Worm (Caenorhabditis elegans) whole organism, L1 larva: ENCODE results near the gene str-19.

Source experiments
- C34B4.2 ChIP-seq: sonication (generic microtip); optimal IDR thresholded peaks from 2 replicates; lab custom pipeline; 2017; ENCODE audit warnings: mild to moderate bottlenecking, missing genetic modification characterization, missing compliant biosample characterization
- F16B12.6 ChIP-seq: fragments of 150-350 bp; optimal IDR thresholded peaks from 2 replicates; lab custom pipeline; 2014; ENCODE audit warnings: missing biosample characterization, missing genetic modification characterization
- Y116A8C.19 ChIP-seq: sonication (generic microtip); optimal IDR thresholded peaks from 2 replicates; lab custom pipeline; 2016; ENCODE audit warnings: missing compliant biosample characterization, missing genetic modification characterization, borderline replicate concordance
- aha-1 ChIP-seq: fragments of 150-350 bp; optimal IDR thresholded peaks from 2 replicates; lab custom pipeline; 2014; ENCODE audit warnings: missing biosample characterization, missing genetic modification characterization
- alr-1 ChIP-seq: fragments of 200-800 bp; sonication (Bioruptor generic); optimal IDR thresholded peaks from 2 replicates; lab custom pipeline; 2018; ENCODE audit warnings: borderline replicate concordance, mild to moderate bottlenecking, missing genetic modification characterization, missing compliant biosample characterization
- blmp-1 ChIP-seq: fragments of 150-350 bp; optimal IDR thresholded peaks from 2 replicates; lab custom pipeline; 2014; ENCODE audit warnings: missing biosample characterization, missing genetic modification characterization
- ceh-63 ChIP-seq: fragments of 200-800 bp; sonication (Bioruptor generic); optimal IDR thresholded peaks from 2 replicates; lab custom pipeline; 2018; ENCODE audit warnings: mild to moderate bottlenecking, missing genetic modification characterization, missing compliant biosample characterization
- ceh-8 ChIP-seq: fragments of 200-800 bp; sonication (Bioruptor generic); optimal IDR thresholded peaks from 2 replicates; lab custom pipeline; 2018; ENCODE audit warnings: mild to moderate bottlenecking, missing genetic modification characterization, moderate library complexity, missing compliant biosample characterization
- ceh-82 ChIP-seq, 3 experiments: fragments of 150-350 bp in 1 of 3; sonication (generic microtip) in 2 of 3; optimal IDR thresholded peaks; 2 replicates each; lab custom pipeline; 2014 to 2017; ENCODE audit warnings: missing biosample characterization in 3 of 3, missing genetic modification characterization in 3 of 3
- ceh-88 ChIP-seq: fragments of 200-800 bp; sonication (Bioruptor generic); IDR thresholded peaks from 2 replicates; pipeline ENCODE4 v1.3.6; 2022; ENCODE audit warnings: missing genetic modification characterization, missing compliant biosample characterization
- ceh-90 ChIP-seq: sonication (generic microtip); optimal IDR thresholded peaks from 2 replicates; lab custom pipeline; 2016; ENCODE audit warnings: missing genetic modification characterization, missing compliant biosample characterization
- efl-3 ChIP-seq: fragments of 200-800 bp; sonication (Bioruptor generic); optimal IDR thresholded peaks from 2 replicates; lab custom pipeline; 2018; ENCODE audit warnings: mild to moderate bottlenecking, missing genetic modification characterization, missing compliant biosample characterization
- egl-27 ChIP-seq, 2 experiments: fragments of 150-350 bp in 1 of 2; sonication (generic microtip); optimal IDR thresholded peaks; 3 replicates each; lab custom pipeline; 2017 to 2018; ENCODE audit warnings: missing biosample characterization in 2 of 2, missing genetic modification characterization in 2 of 2, missing genetic modification reagents in 2 of 2
- elt-3 ChIP-seq, 6 experiments: fragments of 150-350 bp in 1 of 6; sonication (generic microtip); optimal IDR thresholded peaks; 2 replicates each; lab custom pipeline; 2017 to 2018; ENCODE audit warnings: missing biosample characterization in 6 of 6, missing genetic modification characterization in 6 of 6, inconsistent platforms in 1 of 6
- fkh-10 ChIP-seq: sonication (generic microtip); optimal IDR thresholded peaks from 2 replicates; lab custom pipeline; 2017; ENCODE audit warnings: missing biosample characterization, missing genetic modification reagents, missing genetic modification characterization
- fkh-8 ChIP-seq: sonication (generic microtip); optimal IDR thresholded peaks from 2 replicates; lab custom pipeline; 2016; ENCODE audit warnings: mild to moderate bottlenecking, missing genetic modification characterization, missing compliant biosample characterization
- fos-1 ChIP-seq: fragments of 150-350 bp; optimal IDR thresholded peaks from 2 replicates; lab custom pipeline; 2014; ENCODE audit warnings: missing biosample characterization, missing genetic modification characterization
- grh-1 ChIP-seq: fragments of 200-800 bp; sonication (Bioruptor generic); IDR thresholded peaks from 2 replicates; pipeline ENCODE4 v1.3.6; 2022; ENCODE audit warnings: missing genetic modification reagents, missing genetic modification characterization, missing compliant biosample characterization
- hlh-4 ChIP-seq: sonication (generic microtip); optimal IDR thresholded peaks from 2 replicates; lab custom pipeline; 2016; ENCODE audit warnings: mild to moderate bottlenecking, missing genetic modification characterization, missing compliant biosample characterization
- hpl-2 ChIP-seq: fragments of 150-350 bp; optimal IDR thresholded peaks from 2 replicates; lab custom pipeline; 2014; ENCODE audit warnings: missing biosample characterization, missing genetic modification reagents, missing genetic modification characterization
- irx-1 ChIP-seq: sonication (generic microtip); optimal IDR thresholded peaks from 2 replicates; lab custom pipeline; 2016; ENCODE audit warnings: missing genetic modification characterization, missing compliant biosample characterization
- jun-1 ChIP-seq: fragments of 150-350 bp; optimal IDR thresholded peaks from 2 replicates; lab custom pipeline; 2014; ENCODE audit warnings: missing biosample characterization, missing genetic modification reagents, missing genetic modification characterization
- lin-13 ChIP-seq: fragments of 150-350 bp; optimal IDR thresholded peaks from 2 replicates; lab custom pipeline; 2014; ENCODE audit warnings: missing biosample characterization, missing genetic modification reagents, missing genetic modification characterization
- lin-14 ChIP-seq: fragments of 200-800 bp; sonication (Bioruptor generic); optimal IDR thresholded peaks from 2 replicates; lab custom pipeline; 2018; ENCODE audit warnings: mild to moderate bottlenecking, missing genetic modification characterization, moderate library complexity, missing compliant biosample characterization
- lin-35 ChIP-seq, 2 experiments: fragments of 150-350 bp; optimal IDR thresholded peaks; 2 replicates each; lab custom pipeline; 2014; ENCODE audit warnings: missing biosample characterization in 2 of 2, missing genetic modification characterization in 2 of 2, missing genetic modification reagents in 2 of 2
- lir-3 ChIP-seq: sonication (generic microtip); optimal IDR thresholded peaks from 2 replicates; lab custom pipeline; 2016; ENCODE audit warnings: mild to moderate bottlenecking, missing genetic modification characterization, moderate library complexity, missing compliant biosample characterization; ENCODE audit not compliant: poor library complexity
- mab-9 ChIP-seq: fragments of 200-800 bp; sonication (Bioruptor generic); IDR thresholded peaks from 2 replicates; pipeline ENCODE4 v1.3.6; 2022; ENCODE audit warnings: missing genetic modification reagents, missing genetic modification characterization, missing compliant biosample characterization
- mef-2 ChIP-seq: fragments of 150-350 bp; optimal IDR thresholded peaks from 2 replicates; lab custom pipeline; 2014; ENCODE audit warnings: missing biosample characterization, missing genetic modification characterization
- mep-1 ChIP-seq: fragments of 150-350 bp; optimal IDR thresholded peaks from 2 replicates; lab custom pipeline; 2014; ENCODE audit warnings: missing biosample characterization, missing genetic modification characterization
- nhr-11 ChIP-seq: fragments of 150-350 bp; optimal IDR thresholded peaks from 2 replicates; lab custom pipeline; 2014; ENCODE audit warnings: missing biosample characterization, missing genetic modification characterization
- nhr-12 ChIP-seq: sonication (generic microtip); optimal IDR thresholded peaks from 2 replicates; lab custom pipeline; 2017; ENCODE audit warnings: missing biosample characterization, missing genetic modification characterization
- nhr-19 ChIP-seq: fragments of 200-800 bp; sonication (Bioruptor generic); conservative IDR thresholded peaks from 2 replicates; pipeline ENCODE4 v1.3.6; 2022; ENCODE audit warnings: missing genetic modification characterization, missing compliant biosample characterization
- nhr-20 ChIP-seq: sonication (generic microtip); optimal IDR thresholded peaks from 2 replicates; lab custom pipeline; 2016; ENCODE audit warnings: mild to moderate bottlenecking, missing genetic modification characterization, missing compliant biosample characterization
- nhr-237 ChIP-seq: fragments of 150-350 bp; optimal IDR thresholded peaks from 2 replicates; lab custom pipeline; 2014; ENCODE audit warnings: missing biosample characterization, missing genetic modification characterization
- nhr-47 ChIP-seq: sonication (generic microtip); optimal IDR thresholded peaks from 2 replicates; lab custom pipeline; 2016; ENCODE audit warnings: mild to moderate bottlenecking, missing genetic modification characterization, moderate library complexity, missing compliant biosample characterization
- nhr-84 ChIP-seq: sonication (generic microtip); optimal IDR thresholded peaks from 2 replicates; lab custom pipeline; 2017; ENCODE audit warnings: missing biosample characterization, missing genetic modification characterization
- pqm-1 ChIP-seq: sonication (generic microtip); optimal IDR thresholded peaks from 3 replicates; lab custom pipeline; 2017; ENCODE audit warnings: missing biosample characterization, missing genetic modification characterization
- rnt-1 ChIP-seq: sonication (generic microtip); optimal IDR thresholded peaks from 2 replicates; lab custom pipeline; 2016; ENCODE audit warnings: mild to moderate bottlenecking, missing genetic modification characterization, moderate library complexity, missing compliant biosample characterization
- skn-1 ChIP-seq: fragments of 150-350 bp; optimal IDR thresholded peaks from 2 replicates; lab custom pipeline; 2014; ENCODE audit warnings: missing biosample characterization, missing genetic modification characterization
- snpc-4 ChIP-seq: fragments of 150-350 bp; optimal IDR thresholded peaks from 2 replicates; lab custom pipeline; 2014; ENCODE audit warnings: missing biosample characterization, missing genetic modification characterization
- snu-23 ChIP-seq: sonication (generic microtip); optimal IDR thresholded peaks from 2 replicates; lab custom pipeline; 2016; ENCODE audit warnings: missing genetic modification characterization, missing compliant biosample characterization
- sup-37 ChIP-seq: fragments of 200-800 bp; sonication (Bioruptor generic); optimal IDR thresholded peaks from 2 replicates; lab custom pipeline; 2018; ENCODE audit warnings: mild to moderate bottlenecking, missing genetic modification characterization, missing compliant biosample characterization
- swsn-7 ChIP-seq: sonication (generic microtip); optimal IDR thresholded peaks from 2 replicates; lab custom pipeline; 2016; ENCODE audit warnings: missing genetic modification characterization, missing compliant biosample characterization
- tlp-1 ChIP-seq: fragments of 150-350 bp; optimal IDR thresholded peaks from 2 replicates; lab custom pipeline; 2014; ENCODE audit warnings: missing biosample characterization, missing genetic modification characterization
- unc-130 ChIP-seq: fragments of 150-350 bp; optimal IDR thresholded peaks from 2 replicates; lab custom pipeline; 2017; ENCODE audit warnings: missing biosample characterization, missing genetic modification characterization, inconsistent platforms
- unc-30 ChIP-seq: sonication (generic microtip); optimal IDR thresholded peaks from 2 replicates; lab custom pipeline; 2017; ENCODE audit warnings: missing biosample characterization, missing genetic modification characterization
- unc-62 ChIP-seq: fragments of 150-350 bp; optimal IDR thresholded peaks from 2 replicates; lab custom pipeline; 2014; ENCODE audit warnings: missing biosample characterization, missing genetic modification reagents, missing genetic modification characterization
- unc-86 ChIP-seq: sonication (generic microtip); optimal IDR thresholded peaks from 2 replicates; lab custom pipeline; 2016; ENCODE audit warnings: missing genetic modification characterization, missing compliant biosample characterization
- vab-15 ChIP-seq: sonication (generic microtip); optimal IDR thresholded peaks from 2 replicates; lab custom pipeline; 2017; ENCODE audit warnings: missing genotype, mild to moderate bottlenecking, missing genetic modification characterization, missing compliant biosample characterization
- xbp-1 ChIP-seq: sonication (generic microtip); optimal IDR thresholded peaks from 2 replicates; lab custom pipeline; 2016; ENCODE audit warnings: missing genetic modification characterization, missing compliant biosample characterization
- zip-4 ChIP-seq: fragments of 200-800 bp; sonication (Bioruptor generic); optimal IDR thresholded peaks from 2 replicates; lab custom pipeline; 2018; ENCODE audit warnings: mild to moderate bottlenecking, missing genetic modification characterization, moderate library complexity, missing compliant biosample characterization
- ztf-4 ChIP-seq: fragments of 150-350 bp; optimal IDR thresholded peaks from 2 replicates; lab custom pipeline; 2014; ENCODE audit warnings: missing biosample characterization, missing genetic modification characterization

The str-19 gene

DNA sequence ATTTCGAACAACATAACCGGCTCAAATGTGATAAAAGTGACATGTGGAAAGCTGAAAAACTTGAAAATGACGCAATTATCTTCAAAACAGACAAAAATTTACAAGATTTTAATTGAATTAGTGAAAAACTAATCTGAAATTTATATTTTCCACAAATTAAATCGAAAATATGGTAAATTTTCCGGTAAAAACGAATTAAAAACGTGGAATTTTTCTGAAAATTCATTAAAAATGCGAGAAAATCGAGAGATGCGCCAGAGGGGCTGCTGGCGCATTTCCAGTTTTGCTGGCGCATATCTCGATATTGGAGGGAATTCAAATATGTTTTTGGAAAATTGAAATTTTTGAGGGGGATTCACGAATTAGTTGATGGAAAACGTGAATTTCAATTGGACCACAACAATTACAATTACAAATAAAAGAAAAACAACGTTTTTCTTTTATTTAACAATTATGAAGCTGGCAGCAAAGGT lies 21.9 kb upstream of the str-19 start, which contains the start of the genes haf-3 and F57A10.2 (continued):
- TF ChIP-seq swsn-7 (tag; lab: Kevin White, UChicago), result peak; percentile 95
- TF ChIP-seq unc-130 (tag; lab: Kevin White, UChicago), result peak; percentile 90
- TF ChIP-seq fkh-8 (tag; lab: Kevin White, UChicago), result peak; percentile 92
- TF ChIP-seq sup-37 (GFP tag; lab: Kevin White, UChicago), result peak; percentile 80
- peak; percentile 93 for TF ChIP-seq grh-1 (GFP tag; lab: Robert Waterston, UW)
- TF ChIP-seq fos-1 (tag; lab: Kevin White, UChicago), result peak; percentile 82
- TF ChIP-seq nhr-12, result no peak
- peak; percentile 60 for TF ChIP-seq efl-3 (GFP tag; lab: Kevin White, UChicago)
- TF ChIP-seq F16B12.6 (tag; lab: Kevin White, UChicago), result peak; percentile 66
- TF ChIP-seq hpl-2 (GFP tag; lab: Kevin White, UChicago), result peak; percentile 11
- TF ChIP-seq lin-35 (GFP tag; optimal IDR thresholded peaks at IDR 0.05; lab: Kevin White, UChicago), result peak; percentile 99
- TF ChIP-seq lin-13 (GFP tag; lab: Kevin White, UChicago), result peak; percentile 91
- no peak for TF ChIP-seq vab-15 (tag; lab: Kevin White, UChicago)
- TF ChIP-seq nhr-84, result no peak
- TF ChIP-seq pqm-1 (tag; lab: Kevin White, UChicago), result no peak
- TF ChIP-seq hlh-4, result no peak
- TF ChIP-seq ceh-8, result peak; percentile 86
- TF ChIP-seq blmp-1, result peak; percentile 79
- peak; percentile 85 for TF ChIP-seq zip-4 (GFP tag; lab: Kevin White, UChicago)
- no peak for TF ChIP-seq unc-30 (tag; lab: Kevin White, UChicago)
- TF ChIP-seq ceh-90 (tag; lab: Kevin White, UChicago), result peak; percentile 60
- TF ChIP-seq nhr-20 (tag; lab: Kevin White, UChicago), result peak; percentile 95
- peak; percentile 90 for TF ChIP-seq nhr-11
- TF ChIP-seq mab-9 (GFP tag; lab: Robert Waterston, UW), result peak; percentile 85
- no peak for TF ChIP-seq tlp-1 (tag; lab: Kevin White, UChicago)
- TF ChIP-seq ceh-88 (GFP tag; lab: Robert Waterston, UW), result peak; percentile 69; the same call in 1 of the 2 replicates
- TF ChIP-seq egl-27 (tag; optimal IDR thresholded peaks at IDR 0.05; lab: Kevin White, UChicago), result peak; percentile 9 to 69
- TF ChIP-seq nhr-47, result peak; percentile 97
- peak; percentile 76 for TF ChIP-seq lir-3
- TF ChIP-seq unc-62 (GFP tag; lab: Kevin White, UChicago), result no peak
- TF ChIP-seq irx-1 (tag; lab: Kevin White, UChicago), result peak; percentile 92
- peak; percentile 75 for TF ChIP-seq fkh-10 (GFP tag; lab: Kevin White, UChicago)
- peak; percentile 70 for TF ChIP-seq ztf-4 (tag; lab: Kevin White, UChicago)
- no peak for TF ChIP-seq alr-1 (tag; lab: Kevin White, UChicago)
- peak; percentile 91 for TF ChIP-seq skn-1 (tag; lab: Kevin White, UChicago)
- peak; percentile 97 for TF ChIP-seq snu-23 (GFP tag; lab: Kevin White, UChicago)
- TF ChIP-seq aha-1 (tag; lab: Kevin White, UChicago), result peak; percentile 54
- peak; percentile 92 for TF ChIP-seq unc-86 (tag; lab: Kevin White, UChicago)
- TF ChIP-seq C34B4.2 (tag; lab: Kevin White, UChicago), result peak; percentile 6
- TF ChIP-seq elt-3 (tag; optimal IDR thresholded peaks at IDR 0.05; lab: Kevin White, UChicago), result peak in 5 of 6 experiments; percentile 25 to 90 (median 45)
- no peak for TF ChIP-seq Y116A8C.19 (tag; lab: Kevin White, UChicago)
- TF ChIP-seq mef-2, result peak; percentile 45
- TF ChIP-seq rnt-1 (tag; lab: Kevin White, UChicago), result peak; percentile 97
- no peak for TF ChIP-seq ceh-63 (GFP tag; lab: Kevin White, UChicago)
- TF ChIP-seq nhr-237 (tag; lab: Kevin White, UChicago), result peak; percentile 50
- peak; percentile 95 for TF ChIP-seq xbp-1 (tag; lab: Kevin White, UChicago)
- TF ChIP-seq lin-14 (GFP tag; lab: Kevin White, UChicago), result peak; percentile 95
- TF ChIP-seq nhr-19 (GFP tag; lab: Robert Waterston, UW), result peak; percentile 95
- TF ChIP-seq ceh-82 (tag; optimal IDR thresholded peaks at IDR 0.05; lab: Kevin White, UChicago), result peak; percentile 96 to 97 (median 97)
- TF ChIP-seq jun-1, result peak; percentile 82
- peak; percentile 98 for TF ChIP-seq mep-1
- TF ChIP-seq snpc-4 (tag; lab: Kevin White, UChicago), result peak; percentile 92
